Worm (Caenorhabditis elegans) whole organism, L4/young adult: Measurements from ENCODE around the gene F22E5.1.
"Not testable (repeated sequence)": the region's sequence is repeated elsewhere in the genome, so short reads cannot be mapped to it uniquely, and the experiment has no call there.

Source experiments
- W03F9.2 ChIP-seq: fragments of 150-350 bp; optimal IDR thresholded peaks from 2 replicates; lab custom pipeline; 2014; ENCODE audit warnings: missing biosample characterization, missing genetic modification characterization
- him-1 ChIP-seq: sonication (generic microtip); optimal IDR thresholded peaks from 2 replicates; lab custom pipeline; 2016; ENCODE audit warnings: missing genotype, missing genetic modification reagents, missing genetic modification characterization, missing compliant biosample characterization

- TF ChIP-seq him-1, W03F9.2 (tag; lab: Kevin White, UChicago): not testable (repeated sequence)
Observed at ce11 chrII:2639401-2640088, 34.0 kb upstream of the F22E5.1 start, which contains the start of gene F22E5.8.
